Worm (Caenorhabditis elegans) whole organism, late embryonic: ENCODE results near the gene irld-12.

Source experiments
- C08G9.2 ChIP-seq: sonication (generic microtip); optimal IDR thresholded peaks from 2 replicates; lab custom pipeline; 2016; ENCODE audit warnings: mild to moderate bottlenecking, missing genetic modification characterization, moderate library complexity, missing compliant biosample characterization
- C38D4.7 ChIP-seq: fragments of 200-800 bp; sonication (Bioruptor generic); optimal IDR thresholded peaks from 2 replicates; lab custom pipeline; 2018; ENCODE audit warnings: mild to moderate bottlenecking, missing genetic modification characterization, moderate library complexity, missing compliant biosample characterization
- F13H6.1 ChIP-seq: sonication (generic microtip); optimal IDR thresholded peaks from 2 replicates; lab custom pipeline; 2016; ENCODE audit warnings: missing genetic modification characterization, missing compliant biosample characterization
- K02D7.2 ChIP-seq: sonication (generic microtip); optimal IDR thresholded peaks from 2 replicates; lab custom pipeline; 2017; ENCODE audit warnings: mild to moderate bottlenecking, missing genetic modification characterization, missing compliant biosample characterization
- K09A11.1 ChIP-seq: sonication (generic microtip); optimal IDR thresholded peaks from 2 replicates; lab custom pipeline; 2017; ENCODE audit warnings: antibody characterized with exemption, mild to moderate bottlenecking, missing genetic modification characterization, missing compliant biosample characterization; ENCODE audit not compliant: insufficient read depth
- T23F11.4 ChIP-seq: fragments of 200-800 bp; sonication (Bioruptor generic); optimal IDR thresholded peaks from 2 replicates; lab custom pipeline; 2018; ENCODE audit warnings: mild to moderate bottlenecking, missing genetic modification characterization, missing compliant biosample characterization
- ahr-1 ChIP-seq: sonication (generic microtip); optimal IDR thresholded peaks from 2 replicates; lab custom pipeline; 2016; ENCODE audit warnings: missing genetic modification characterization, missing compliant biosample characterization
- ama-1 ChIP-seq: fragments of 150-350 bp; optimal IDR thresholded peaks from 2 replicates; lab custom pipeline; 2014
- ceh-18 ChIP-seq: sonication (generic microtip); optimal IDR thresholded peaks from 2 replicates; lab custom pipeline; 2016; ENCODE audit warnings: missing genetic modification characterization, missing compliant biosample characterization
- ceh-19 ChIP-seq: fragments of 200-800 bp; sonication (Bioruptor generic); optimal IDR thresholded peaks from 2 replicates; lab custom pipeline; 2018; ENCODE audit warnings: mild to moderate bottlenecking, missing genetic modification characterization, missing compliant biosample characterization
- ceh-2 ChIP-seq: sonication (generic microtip); optimal IDR thresholded peaks from 2 replicates; lab custom pipeline; 2016; ENCODE audit warnings: missing genotype, missing genetic modification characterization, missing compliant biosample characterization
- ceh-22 ChIP-seq: sonication (generic microtip); optimal IDR thresholded peaks from 2 replicates; lab custom pipeline; 2017; ENCODE audit warnings: missing biosample characterization, missing genetic modification characterization
- ceh-30 ChIP-seq: fragments of 150-350 bp; optimal IDR thresholded peaks from 2 replicates; lab custom pipeline; 2014; ENCODE audit warnings: missing biosample characterization, missing genetic modification characterization
- ceh-31 ChIP-seq: sonication (generic microtip); optimal IDR thresholded peaks from 2 replicates; lab custom pipeline; 2016; ENCODE audit warnings: missing genetic modification characterization, missing compliant biosample characterization
- ceh-45 ChIP-seq: fragments of 200-800 bp; sonication (Bioruptor generic); IDR thresholded peaks from 2 replicates; pipeline ENCODE4 v1.3.6; 2022; ENCODE audit warnings: missing genetic modification reagents, missing genetic modification characterization, missing compliant biosample characterization
- ceh-6 ChIP-seq: fragments of 200-800 bp; sonication (Bioruptor generic); optimal IDR thresholded peaks from 2 replicates; lab custom pipeline; 2018; ENCODE audit warnings: mild to moderate bottlenecking, missing genetic modification characterization, missing compliant biosample characterization
- che-1 ChIP-seq: sonication (generic microtip); optimal IDR thresholded peaks from 2 replicates; lab custom pipeline; 2016; ENCODE audit warnings: mild to moderate bottlenecking, missing genetic modification characterization, missing compliant biosample characterization
- dmd-4 ChIP-seq: sonication (generic microtip); optimal IDR thresholded peaks from 2 replicates; lab custom pipeline; 2016; ENCODE audit warnings: borderline replicate concordance, missing genetic modification characterization, missing compliant biosample characterization
- elt-2 ChIP-seq: sonication (generic microtip); optimal IDR thresholded peaks from 2 replicates; lab custom pipeline; 2016; ENCODE audit warnings: missing genetic modification reagents, missing genetic modification characterization, missing compliant biosample characterization
- ets-4 ChIP-seq: sonication (generic microtip); optimal IDR thresholded peaks from 2 replicates; lab custom pipeline; 2016; ENCODE audit warnings: missing genetic modification characterization, missing compliant biosample characterization
- eyg-1 ChIP-seq: sonication (generic microtip); optimal IDR thresholded peaks from 2 replicates; lab custom pipeline; 2016; ENCODE audit warnings: missing genotype, missing genetic modification characterization, missing compliant biosample characterization
- fkh-10 ChIP-seq: fragments of 150-350 bp; optimal IDR thresholded peaks from 2 replicates; lab custom pipeline; 2014; ENCODE audit warnings: missing biosample characterization, missing genetic modification reagents, missing genetic modification characterization
- fkh-6 ChIP-seq: sonication (generic microtip); optimal IDR thresholded peaks from 2 replicates; lab custom pipeline; 2016; ENCODE audit warnings: missing genetic modification characterization, missing compliant biosample characterization
- gmeb-2 ChIP-seq: sonication (generic microtip); optimal IDR thresholded peaks from 2 replicates; lab custom pipeline; 2016; ENCODE audit warnings: missing genetic modification characterization, inconsistent platforms, missing compliant biosample characterization
- hlh-15 ChIP-seq: sonication (generic microtip); optimal IDR thresholded peaks from 2 replicates; lab custom pipeline; 2016; ENCODE audit warnings: missing genetic modification characterization, missing compliant biosample characterization
- hlh-6 ChIP-seq: sonication (generic microtip); optimal IDR thresholded peaks from 2 replicates; lab custom pipeline; 2016; ENCODE audit warnings: missing genotype, missing genetic modification characterization, missing compliant biosample characterization
- hlh-8 ChIP-seq: sonication (generic microtip); optimal IDR thresholded peaks from 2 replicates; lab custom pipeline; 2016; ENCODE audit warnings: missing genotype, missing genetic modification characterization, missing compliant biosample characterization
- nfya-1 ChIP-seq: sonication (generic microtip); optimal IDR thresholded peaks from 2 replicates; lab custom pipeline; 2017; ENCODE audit warnings: missing genetic modification characterization, mild to moderate bottlenecking, missing compliant biosample characterization, antibody characterized with exemption, moderate library complexity
- nhr-11 ChIP-seq: fragments of 150-350 bp; optimal IDR thresholded peaks from 2 replicates; lab custom pipeline; 2014; ENCODE audit warnings: missing biosample characterization, missing genetic modification characterization
- nhr-232 ChIP-seq: sonication (generic microtip); optimal IDR thresholded peaks from 2 replicates; lab custom pipeline; 2016; ENCODE audit warnings: missing genetic modification characterization, missing compliant biosample characterization
- pax-1 ChIP-seq: fragments of 150-350 bp; optimal IDR thresholded peaks from 2 replicates; lab custom pipeline; 2014; ENCODE audit warnings: missing biosample characterization, missing genetic modification characterization
- pha-2 ChIP-seq: sonication (generic microtip); optimal IDR thresholded peaks from 2 replicates; lab custom pipeline; 2017; ENCODE audit warnings: mild to moderate bottlenecking, missing genetic modification characterization, missing compliant biosample characterization
- pha-4 ChIP-seq: fragments of 150-350 bp; optimal IDR thresholded peaks from 2 replicates; lab custom pipeline; 2018; ENCODE audit warnings: missing biosample characterization, missing genetic modification reagents, missing genetic modification characterization
- pros-1 ChIP-seq: fragments of 150-350 bp; optimal IDR thresholded peaks from 2 replicates; lab custom pipeline; 2014; ENCODE audit warnings: missing biosample characterization, missing genetic modification reagents, missing genetic modification characterization
- sdc-2 ChIP-seq: sonication (generic microtip); optimal IDR thresholded peaks from 2 replicates; lab custom pipeline; 2016; ENCODE audit warnings: missing genotype, missing genetic modification characterization, missing compliant biosample characterization
- tbx-2 ChIP-seq: sonication (generic microtip); optimal IDR thresholded peaks from 2 replicates; lab custom pipeline; 2016; ENCODE audit warnings: missing genetic modification characterization, missing compliant biosample characterization
- unc-3 ChIP-seq, 2 experiments: fragments of 200-800 bp in 1 of 2; sonication (Bioruptor generic) in 1 of 2; sonication (generic microtip) in 1 of 2; conservative IDR thresholded peaks in 1 of 2; optimal IDR thresholded peaks in 1 of 2; 2 replicates each; pipeline versions ENCODE4 v1.3.6 to Lab custom; 2016 to 2022; ENCODE audit warnings: missing compliant biosample characterization in 2 of 2, missing genetic modification characterization in 2 of 2, missing genetic modification reagents in 1 of 2
- unc-86 ChIP-seq: sonication (generic microtip); optimal IDR thresholded peaks from 2 replicates; lab custom pipeline; 2016; ENCODE audit warnings: missing genetic modification characterization, missing compliant biosample characterization
- zip-5 ChIP-seq: sonication (generic microtip); optimal IDR thresholded peaks from 2 replicates; lab custom pipeline; 2016; ENCODE audit warnings: missing genetic modification characterization, missing compliant biosample characterization
- ztf-16 ChIP-seq: sonication (generic microtip); optimal IDR thresholded peaks from 2 replicates; lab custom pipeline; 2017; ENCODE audit warnings: missing genetic modification characterization, missing compliant biosample characterization

Gene irld-12

ce11 chrV:3028205-3028604 lies 7.0 kb upstream of the irld-12 start, which contains the start of gene asp-7:
Gene asp-7, plus strand, starts transcription at chrV:3028285.
- no peak for TF ChIP-seq eyg-1 (tag; lab: Kevin White, UChicago)
- TF ChIP-seq F13H6.1 (tag; lab: Kevin White, UChicago) = no peak
- TF ChIP-seq che-1 (tag; lab: Kevin White, UChicago) = no peak
- no peak for TF ChIP-seq pros-1 (tag; lab: Kevin White, UChicago)
- no peak for TF ChIP-seq ceh-19
- TF ChIP-seq ceh-30 (tag; lab: Kevin White, UChicago) = no peak

ce11 chrV:3024274-3024673 lies 3.1 kb upstream of the irld-12 start, which contains the start of gene asp-8:
Gene asp-8, plus strand, starts transcription at chrV:3024549.
- TF ChIP-seq pax-1 (tag; lab: Kevin White, UChicago) = no peak
- no peak for TF ChIP-seq fkh-10 (GFP tag; lab: Kevin White, UChicago)
- no peak for TF ChIP-seq ceh-30 (tag; lab: Kevin White, UChicago)
- no peak for TF ChIP-seq pha-4 (tag; lab: Kevin White, UChicago)
- no peak for TF ChIP-seq zip-5 (tag; lab: Kevin White, UChicago)
- no peak for TF ChIP-seq C38D4.7 (GFP tag; lab: Kevin White, UChicago)
- TF ChIP-seq ceh-22 = no peak
- TF ChIP-seq elt-2 (tag; lab: Kevin White, UChicago) = no peak
- no peak for TF ChIP-seq unc-3 (GFP tag; conservative IDR thresholded peaks at IDR 0.05; lab: Robert Waterston, UW)
- TF ChIP-seq unc-3 (tag; optimal IDR thresholded peaks at IDR 0.05; lab: Kevin White, UChicago) = no peak
- no peak for TF ChIP-seq ztf-16 (tag; lab: Kevin White, UChicago)
- no peak for TF ChIP-seq fkh-6 (tag; lab: Kevin White, UChicago)
- no peak for TF ChIP-seq ceh-31 (tag; lab: Kevin White, UChicago)
- TF ChIP-seq K02D7.2 (tag; lab: Kevin White, UChicago) = no peak
- no peak for TF ChIP-seq ceh-6 (GFP tag; lab: Kevin White, UChicago)
- no peak for TF ChIP-seq C08G9.2
- no peak for TF ChIP-seq ceh-45
- no peak for TF ChIP-seq ama-1
- TF ChIP-seq unc-86 (tag; lab: Kevin White, UChicago) = no peak
- TF ChIP-seq, all 69 proteins: peak for 0

- no peak for TF ChIP-seq ets-4
- no peak for TF ChIP-seq unc-86 (tag; lab: Kevin White, UChicago)
- no peak for TF ChIP-seq nhr-11 (tag; lab: Kevin White, UChicago)
- no peak for TF ChIP-seq dmd-4
- no peak for TF ChIP-seq che-1 (tag; lab: Kevin White, UChicago)
- no peak for TF ChIP-seq ceh-18 (tag; lab: Kevin White, UChicago)
- TF ChIP-seq hlh-6 (tag; lab: Kevin White, UChicago) = no peak
- TF ChIP-seq, all 69 proteins: peak for 0
Measured at ce11 chrV:3017930-3018329, 3.3 kb downstream of the irld-12 start.

- TF ChIP-seq tbx-2 (tag; lab: Kevin White, UChicago) (no peak), ceh-45 (no peak), hlh-8 (no peak), unc-3 (GFP tag; conservative IDR thresholded peaks at IDR 0.05; lab: Robert Waterston, UW) (no peak), unc-3 (tag; optimal IDR thresholded peaks at IDR 0.05; lab: Kevin White, UChicago) (no peak), K09A11.1 (tag; lab: Kevin White, UChicago) (no peak), ceh-6 (GFP tag; lab: Kevin White, UChicago) (no peak), ahr-1 (no peak), gmeb-2 (tag; lab: Kevin White, UChicago) (no peak), sdc-2 (no peak), nhr-232 (no peak), nfya-1 (tag; lab: Kevin White, UChicago) (no peak), hlh-15 (tag; lab: Kevin White, UChicago) (no peak), ceh-31 (tag; lab: Kevin White, UChicago) (no peak), pha-2 (tag; lab: Kevin White, UChicago) (no peak), ceh-22 (no peak), ztf-16 (tag; lab: Kevin White, UChicago) (no peak), ceh-2 (no peak), T23F11.4 (GFP tag; lab: Kevin White, UChicago) (no peak)
Measured at ce11 chrV:3014185-3014584, 7.0 kb downstream of the irld-12 start, which contains the start of gene K12D9.1. Gene K12D9.1, plus strand, starts transcription at chrV:3014485.
